Worm (Caenorhabditis elegans) whole organism, L4 larva: ENCODE measurements around the gene dcs-1.
A peak's percentile ranks its signal among the peaks of the same experiment; 100 is the strongest.

ENCODE experiments used
- D1046.2 ChIP-seq: fragments of 200-800 bp; sonication (Bioruptor generic); IDR thresholded peaks from 2 replicates; pipeline ENCODE4 v1.3.6; 2022; ENCODE audit warnings: missing genetic modification characterization, missing compliant biosample characterization
- F10B5.3 ChIP-seq: sonication (generic microtip); optimal IDR thresholded peaks from 2 replicates; lab custom pipeline; 2016; ENCODE audit warnings: mild to moderate bottlenecking, missing genetic modification characterization, missing compliant biosample characterization
- ZK337.2 ChIP-seq: fragments of 200-800 bp; sonication (Bioruptor generic); IDR thresholded peaks from 2 replicates; pipeline ENCODE4 v1.3.6; 2022; ENCODE audit warnings: missing genetic modification reagents, missing genetic modification characterization, missing compliant biosample characterization
- aha-1 ChIP-seq: fragments of 150-350 bp; peaks from one replicate; lab custom pipeline; 2014; ENCODE audit warnings: missing biosample characterization, missing genetic modification characterization
- attf-4 ChIP-seq: sonication (generic microtip); optimal IDR thresholded peaks from 3 replicates; lab custom pipeline; 2017; ENCODE audit warnings: missing biosample characterization, missing genetic modification characterization
- ceh-20 ChIP-seq: fragments of 200-800 bp; sonication (Bioruptor generic); IDR thresholded peaks from 2 replicates; pipeline ENCODE4 v1.3.6; 2022; ENCODE audit warnings: missing genetic modification reagents, missing genetic modification characterization, missing compliant biosample characterization
- ceh-28 ChIP-seq: fragments of 150-350 bp; optimal IDR thresholded peaks from 2 replicates; lab custom pipeline; 2014; ENCODE audit warnings: missing biosample characterization, missing genetic modification reagents, missing genetic modification characterization
- ceh-62 ChIP-seq: sonication (generic microtip); optimal IDR thresholded peaks from 2 replicates; lab custom pipeline; 2017; ENCODE audit warnings: missing biosample characterization, missing genetic modification characterization
- ces-1 ChIP-seq: fragments of 150-350 bp; sonication (generic microtip); optimal IDR thresholded peaks from 4 replicates; lab custom pipeline; 2014; ENCODE audit warnings: missing biosample characterization, missing genetic modification reagents, missing genetic modification characterization
- cey-2 ChIP-seq: sonication (generic microtip); optimal IDR thresholded peaks from 3 replicates; lab custom pipeline; 2017; ENCODE audit warnings: missing genetic modification characterization, mild to moderate bottlenecking, missing compliant biosample characterization, antibody characterized with exemption, borderline replicate concordance; ENCODE audit not compliant: insufficient read depth
- daf-16 ChIP-seq, 3 experiments: sonication (generic microtip); optimal IDR thresholded peaks; 2 replicates each; lab custom pipeline; 2016 to 2017; ENCODE audit warnings: missing genetic modification characterization in 3 of 3, missing genetic modification reagents in 3 of 3, mild to moderate bottlenecking in 2 of 3, missing compliant biosample characterization in 2 of 3, missing biosample characterization in 1 of 3, moderate library complexity in 1 of 3
- dve-1 ChIP-seq: sonication (generic microtip); optimal IDR thresholded peaks from 2 replicates; lab custom pipeline; 2017; ENCODE audit warnings: antibody characterized with exemption, mild to moderate bottlenecking, missing genetic modification characterization, missing compliant biosample characterization; ENCODE audit not compliant: insufficient read depth
- egl-27 ChIP-seq: sonication (generic microtip); optimal IDR thresholded peaks from 3 replicates; lab custom pipeline; 2017; ENCODE audit warnings: missing biosample characterization, missing genetic modification reagents, missing genetic modification characterization
- hlh-11 ChIP-seq: fragments of 200-800 bp; sonication (Bioruptor generic); optimal IDR thresholded peaks from 2 replicates; lab custom pipeline; 2018; ENCODE audit warnings: mild to moderate bottlenecking, missing genetic modification characterization, missing compliant biosample characterization
- hlh-30 ChIP-seq: sonication (generic microtip); optimal IDR thresholded peaks from 2 replicates; lab custom pipeline; 2017; ENCODE audit warnings: antibody characterized with exemption, mild to moderate bottlenecking, missing genetic modification characterization, missing compliant biosample characterization; ENCODE audit not compliant: insufficient read depth
- hmg-1.1 ChIP-seq: fragments of 200-800 bp; sonication (Bioruptor generic); IDR thresholded peaks from 2 replicates; pipeline ENCODE4 v1.3.6; 2022; ENCODE audit warnings: missing genetic modification reagents, missing genetic modification characterization, missing compliant biosample characterization
- lim-7 ChIP-seq: fragments of 200-800 bp; sonication (Bioruptor generic); IDR thresholded peaks from 2 replicates; pipeline ENCODE4 v1.3.6; 2022; ENCODE audit warnings: missing genetic modification characterization, missing compliant biosample characterization
- lin-38 ChIP-seq: fragments of 200-800 bp; sonication (Bioruptor generic); IDR thresholded peaks from 2 replicates; pipeline ENCODE4 v1.3.6; 2022; ENCODE audit warnings: missing genetic modification reagents, missing genetic modification characterization, missing compliant biosample characterization
- mdl-1 ChIP-seq, 2 experiments: fragments of 150-350 bp in 1 of 2; sonication (generic microtip) in 1 of 2; optimal IDR thresholded peaks; 2 replicates each; lab custom pipeline; 2014 to 2017; ENCODE audit warnings: missing biosample characterization in 2 of 2, missing genetic modification characterization in 2 of 2
- mxl-2 ChIP-seq: fragments of 200-800 bp; sonication (Bioruptor generic); conservative IDR thresholded peaks from 2 replicates; pipeline ENCODE4 v1.3.6; 2022; ENCODE audit warnings: missing genetic modification reagents, missing genetic modification characterization, missing compliant biosample characterization
- nhr-102 ChIP-seq: sonication (generic microtip); optimal IDR thresholded peaks from 2 replicates; lab custom pipeline; 2016; ENCODE audit warnings: mild to moderate bottlenecking, missing genetic modification characterization, moderate library complexity, missing compliant biosample characterization
- nhr-28 ChIP-seq: fragments of 150-350 bp; optimal IDR thresholded peaks from 2 replicates; lab custom pipeline; 2014; ENCODE audit warnings: missing biosample characterization, missing genetic modification characterization
- nhr-41 ChIP-seq: fragments of 200-800 bp; sonication (Bioruptor generic); IDR thresholded peaks from 2 replicates; pipeline ENCODE4 v1.3.6; 2022; ENCODE audit warnings: missing genetic modification reagents, missing genetic modification characterization, missing compliant biosample characterization
- nhr-42 ChIP-seq: fragments of 200-800 bp; sonication (Bioruptor generic); IDR thresholded peaks from 2 replicates; pipeline ENCODE4 v1.3.6; 2022; ENCODE audit warnings: missing genetic modification characterization, missing compliant biosample characterization
- nhr-48 ChIP-seq: sonication (generic microtip); optimal IDR thresholded peaks from 2 replicates; lab custom pipeline; 2016; ENCODE audit warnings: mild to moderate bottlenecking, missing genetic modification characterization, missing compliant biosample characterization
- set-16 ChIP-seq: fragments of 200-800 bp; sonication (Bioruptor generic); IDR thresholded peaks from 2 replicates; pipeline ENCODE4 v1.3.6; 2022; ENCODE audit warnings: missing genetic modification reagents, missing genetic modification characterization, missing compliant biosample characterization
- spr-3 ChIP-seq: fragments of 200-800 bp; sonication (Bioruptor generic); optimal IDR thresholded peaks from 2 replicates; lab custom pipeline; 2018; ENCODE audit warnings: mild to moderate bottlenecking, missing genetic modification characterization, missing compliant biosample characterization
- tag-97 ChIP-seq: fragments of 200-800 bp; sonication (Bioruptor generic); IDR thresholded peaks from 2 replicates; pipeline ENCODE4 v1.3.6; 2022; ENCODE audit warnings: missing genetic modification characterization, missing compliant biosample characterization
- unc-130 ChIP-seq: sonication (generic microtip); optimal IDR thresholded peaks from 2 replicates; lab custom pipeline; 2016; ENCODE audit warnings: missing genetic modification reagents, missing genetic modification characterization, missing compliant biosample characterization
- zag-1 ChIP-seq: fragments of 150-350 bp; optimal IDR thresholded peaks from 2 replicates; lab custom pipeline; 2014; ENCODE audit warnings: missing biosample characterization, missing genetic modification characterization

dcs-1 gene

DNA sequence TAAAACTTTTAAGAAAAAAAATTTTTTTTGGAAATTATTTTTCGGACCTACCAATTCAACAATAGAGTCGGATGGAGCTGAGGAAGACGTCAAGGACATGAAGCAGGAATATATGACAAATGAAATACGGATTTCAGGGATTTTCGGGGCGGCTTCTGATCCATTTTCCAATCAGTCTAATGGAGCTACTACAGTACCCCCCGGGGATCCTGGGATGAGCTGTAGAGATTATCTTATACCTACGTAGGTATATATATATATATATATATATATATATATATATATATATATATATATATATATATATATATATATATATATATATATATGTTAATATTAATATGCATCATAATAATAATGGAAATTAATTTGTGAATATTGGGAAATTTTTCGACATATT lies 26.5 kb downstream of the dcs-1 start, which contains the start of gene ttx-1:
Gene ttx-1, minus strand, starts transcription at position 101 of the 400 bp plus-strand sequence.
- TF ChIP-seq spr-3 (GFP tag; lab: Kevin White, UChicago), result no peak
- TF ChIP-seq nhr-102 (tag; lab: Kevin White, UChicago), result no peak
- TF ChIP-seq F10B5.3 (tag; lab: Kevin White, UChicago), result no peak
- no peak for TF ChIP-seq nhr-41 (GFP tag; lab: Robert Waterston, UW)
- TF ChIP-seq hlh-11, result no peak
- no peak for TF ChIP-seq mxl-2
- TF ChIP-seq ceh-62 (tag; lab: Kevin White, UChicago), result no peak
- TF ChIP-seq ZK337.2, result no peak
- TF ChIP-seq lim-7 (GFP tag; lab: Robert Waterston, UW), result no peak
- no peak for TF ChIP-seq nhr-28 (tag; lab: Kevin White, UChicago)
- TF ChIP-seq nhr-42 (GFP tag; lab: Robert Waterston, UW), result no peak

DNA sequence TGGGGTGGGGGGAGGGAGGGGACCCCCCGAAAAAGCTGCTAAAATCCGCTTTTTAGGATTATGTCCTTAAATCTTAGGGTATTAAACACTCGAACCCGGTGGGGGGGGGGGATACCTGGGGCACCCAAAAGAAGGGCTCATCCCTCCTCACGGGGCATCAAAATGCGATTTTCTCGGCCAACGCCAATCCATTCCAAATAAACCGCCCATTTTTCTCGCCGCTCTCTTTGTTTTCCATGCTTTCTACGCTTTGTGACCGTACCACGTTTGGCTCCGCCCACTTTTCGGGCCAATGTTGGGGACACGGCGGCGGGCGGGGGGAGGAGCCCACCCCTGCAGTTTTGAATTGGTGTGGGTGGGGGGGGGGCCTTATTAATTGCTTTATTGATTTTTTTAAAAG lies 29.0 kb downstream of the dcs-1 start:
- TF ChIP-seq set-16 (GFP tag; lab: Robert Waterston, UW), result peak; percentile 74
- TF ChIP-seq egl-27 (tag; lab: Kevin White, UChicago), result no peak
- TF ChIP-seq ZK337.2, result no peak
- 0 out of 2 replicates have a peak, but pooled peaks have one; percentile 54 for TF ChIP-seq D1046.2

DNA sequence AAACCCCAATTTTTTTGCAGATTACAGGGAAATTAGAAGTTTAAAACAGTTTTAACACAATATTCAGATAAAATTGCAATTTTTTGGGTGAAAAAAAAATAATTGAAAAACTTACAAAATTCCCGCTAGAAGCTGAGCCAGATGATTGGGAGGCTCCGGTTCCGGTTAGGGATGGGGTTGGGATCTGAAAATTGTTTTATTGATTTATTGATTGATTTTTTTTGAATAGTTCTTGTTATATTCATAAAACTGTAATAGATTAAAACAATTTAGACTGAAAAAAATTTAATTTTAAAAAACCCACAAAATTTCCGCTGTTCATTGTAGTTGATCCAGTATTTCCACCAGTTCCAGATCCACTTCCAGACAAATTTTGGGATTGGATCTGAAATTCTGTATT lies 31.2 kb downstream of the dcs-1 start:
- TF ChIP-seq aha-1 (tag; lab: Kevin White, UChicago) (peak; percentile 26), ceh-28 (tag; lab: Kevin White, UChicago) (peak; percentile 73), hlh-30 (tag; lab: Kevin White, UChicago) (no peak)

DNA sequence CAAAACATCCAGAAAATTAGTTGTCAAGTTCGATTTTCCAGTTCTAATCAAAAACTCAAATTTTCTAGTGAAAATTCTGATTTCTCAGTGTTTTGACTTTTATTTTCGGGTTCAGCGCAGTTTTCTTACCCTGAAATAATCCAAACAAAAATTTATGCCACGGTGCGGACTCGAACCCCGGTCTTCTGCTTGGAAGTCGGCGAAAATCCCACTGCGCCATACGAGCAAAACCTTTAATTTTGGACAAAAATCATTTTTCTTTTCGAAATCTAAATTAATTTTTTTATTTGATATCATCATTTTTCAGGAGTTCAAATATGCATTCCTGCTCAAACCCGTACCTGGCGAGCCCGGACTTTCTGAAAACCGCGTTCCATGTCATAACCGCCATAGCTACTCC lies 41.5 kb downstream of the dcs-1 start, which contains the start of gene srh-233:
Gene srh-233, plus strand, starts transcription at position 301 of the 400 bp plus-strand sequence.
- no peak for TF ChIP-seq daf-16 (GFP tag; optimal IDR thresholded peaks at IDR 0.05; lab: Kevin White, UChicago)
- no peak for TF ChIP-seq daf-16 (tag; optimal IDR thresholded peaks at IDR 0.05; lab: Kevin White, UChicago)
- TF ChIP-seq aha-1 (tag; lab: Kevin White, UChicago), result peak; percentile 5
- TF ChIP-seq attf-4 (tag; lab: Kevin White, UChicago), result no peak
- TF ChIP-seq ceh-62 (tag; lab: Kevin White, UChicago), result no peak
- no peak for TF ChIP-seq nhr-48 (tag; lab: Kevin White, UChicago)
- no peak for TF ChIP-seq zag-1
- no peak for TF ChIP-seq hlh-30 (tag; lab: Kevin White, UChicago)

DNA sequence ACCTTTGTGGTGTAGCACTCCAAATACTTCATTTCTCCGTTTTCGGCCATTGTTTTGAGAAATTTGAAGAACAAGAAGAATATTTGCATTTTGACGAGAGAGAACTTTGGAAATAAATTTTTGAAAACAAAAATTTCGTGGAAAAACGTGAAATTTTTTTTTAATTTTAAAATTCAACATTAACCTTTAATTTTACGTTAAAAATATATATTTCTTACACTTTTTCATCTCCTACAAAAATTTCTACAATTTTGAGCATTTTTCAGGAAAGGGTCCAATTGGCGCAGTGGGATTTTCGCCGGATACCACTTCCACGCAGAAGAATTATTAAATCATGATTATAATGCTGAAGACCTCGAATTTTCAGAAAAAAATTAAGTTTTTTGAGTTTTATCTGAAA lies 43.2 kb downstream of the dcs-1 start, which contains the start of gene spe-19:
Gene spe-19, minus strand, starts transcription at position 101 of the 400 bp plus-strand sequence.
- TF ChIP-seq lin-38 (GFP tag; lab: Robert Waterston, UW) (no peak), cey-2 (tag; lab: Kevin White, UChicago) (no peak), unc-130 (GFP tag; lab: Kevin White, UChicago) (no peak), hmg-1.1 (GFP tag; lab: Robert Waterston, UW) (no peak), ces-1 (GFP tag; lab: Kevin White, UChicago) (no peak), ceh-20 (GFP tag; lab: Robert Waterston, UW) (no peak), mdl-1 (tag; optimal IDR thresholded peaks at IDR 0.05; lab: Kevin White, UChicago) (no peak), tag-97 (no peak), dve-1 (tag; lab: Kevin White, UChicago) (no peak), ceh-28 (tag; lab: Kevin White, UChicago) (no peak)
